Worm (Caenorhabditis elegans): ENCODE results near the gene K08D12.3.

DNA sequence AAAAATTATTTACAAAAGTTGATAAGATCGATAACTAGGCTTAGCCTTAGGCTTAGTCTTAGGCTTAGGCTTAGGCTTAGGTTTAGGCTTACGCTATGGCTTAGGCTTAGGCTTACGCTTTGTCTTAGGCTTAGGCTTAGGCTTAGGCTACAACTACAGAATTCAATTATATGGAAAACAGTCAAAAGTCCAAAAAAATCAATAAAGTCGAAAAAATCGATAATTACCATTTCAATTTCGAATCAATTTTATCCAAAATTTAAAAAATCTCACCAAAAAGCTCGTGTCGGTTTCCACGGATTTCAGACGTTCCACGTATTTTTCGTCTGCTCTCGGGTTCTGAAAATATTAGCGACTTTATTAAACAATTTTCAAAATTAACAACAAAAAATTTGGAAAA lies 33.1 kb upstream of the K08D12.3 start:
- no peak for TF ChIP-seq syd-9 (tag; optimal IDR thresholded peaks at IDR 0.05)
- TF ChIP-seq lim-6 (tag; optimal IDR thresholded peaks at IDR 0.05), result no peak
- TF ChIP-seq ahr-1 (tag; optimal IDR thresholded peaks at IDR 0.05), result no peak
- no peak for TF ChIP-seq lin-11 (tag; optimal IDR thresholded peaks at IDR 0.05)
- TF ChIP-seq pha-4 (tag; optimal IDR thresholded peaks at IDR 0.05), result no peak
- no peak for TF ChIP-seq zip-5 (tag; optimal IDR thresholded peaks at IDR 0.05)
- TF ChIP-seq ceh-30 (tag; optimal IDR thresholded peaks at IDR 0.05), result no peak
- no peak for TF ChIP-seq madf-2 (tag; optimal IDR thresholded peaks at IDR 0.05)
- no peak for TF ChIP-seq hlh-13 (GFP tag; optimal IDR thresholded peaks at IDR 0.05)
- no peak for TF ChIP-seq tbx-2 (tag; optimal IDR thresholded peaks at IDR 0.05)
- TF ChIP-seq unc-55 (GFP tag; optimal IDR thresholded peaks at IDR 0.05), result no peak
- TF ChIP-seq pqm-1 (tag; optimal IDR thresholded peaks at IDR 0.05), result no peak
